Fruit fly (Drosophila melanogaster) whole organism, embryonic: ENCODE results near the gene Mtch.
A peak's percentile ranks its signal among the peaks of the same experiment; 100 is the strongest.

ENCODE experiments used
- Aef1 ChIP-seq: fragments of 200-800 bp; sonication (Bioruptor generic); IDR thresholded peaks from 3 replicates; pipeline ENCODE4 v1.3.6; 2022; ENCODE audit warnings: missing biosample characterization, missing genetic modification characterization
- Antp ChIP-seq: fragments of 200-800 bp; sonication (Bioruptor generic); optimal IDR thresholded peaks from 3 replicates; lab custom pipeline; 2016; ENCODE audit warnings: missing biosample characterization, missing genetic modification characterization
- CG10565 ChIP-seq: fragments of 200-800 bp; sonication (Bioruptor generic); optimal IDR thresholded peaks from 3 replicates; lab custom pipeline; 2016; ENCODE audit warnings: missing biosample characterization, mild to moderate bottlenecking, missing genetic modification characterization
- CG10979 ChIP-seq: fragments of 200-800 bp; sonication (Bioruptor generic); optimal IDR thresholded peaks from 2 replicates; lab custom pipeline; 2018; ENCODE audit warnings: missing biosample characterization, mild to moderate bottlenecking, missing genetic modification characterization, moderate library complexity
- CG13287 ChIP-seq: fragments of 200-800 bp; sonication (Bioruptor generic); IDR thresholded peaks from 2 replicates; pipeline ENCODE4 v1.3.6; 2022; ENCODE audit warnings: missing biosample characterization, missing genetic modification characterization; ENCODE audit not compliant: partially characterized antibody
- CG13424 ChIP-seq: fragments of 200-800 bp; sonication (Bioruptor generic); optimal IDR thresholded peaks from 2 replicates; lab custom pipeline; 2019; ENCODE audit warnings: missing biosample characterization, mild to moderate bottlenecking, missing genetic modification characterization, moderate library complexity
- CG14050 ChIP-seq: fragments of 200-800 bp; sonication (Bioruptor generic); IDR thresholded peaks from 3 replicates; pipeline ENCODE4 v1.3.6; 2022; ENCODE audit warnings: missing biosample characterization, missing genetic modification characterization
- CG16813 ChIP-seq: fragments of 200-800 bp; sonication (Bioruptor generic); IDR thresholded peaks from 3 replicates; pipeline ENCODE4 v1.3.6; 2022; ENCODE audit warnings: missing biosample characterization, missing genetic modification characterization; ENCODE audit not compliant: partially characterized antibody
- CG17186 ChIP-seq: fragments of 200-800 bp; sonication (Bioruptor generic); optimal IDR thresholded peaks from 3 replicates; lab custom pipeline; 2017; ENCODE audit warnings: missing biosample characterization, missing genetic modification reagents, missing genetic modification characterization
- CG2889 ChIP-seq: fragments of 200-800 bp; sonication (Bioruptor generic); IDR thresholded peaks from 3 replicates; pipeline ENCODE4 v1.3.6; 2022; ENCODE audit warnings: missing biosample characterization, missing genetic modification characterization
- CG30403 ChIP-seq: fragments of 200-800 bp; sonication (Bioruptor generic); optimal IDR thresholded peaks from 3 replicates; lab custom pipeline; 2016; ENCODE audit warnings: missing biosample characterization, missing genetic modification characterization
- CG31224 ChIP-seq: fragments of 200-800 bp; sonication (Bioruptor generic); IDR thresholded peaks from 2 replicates; pipeline ENCODE4 v1.3.6; 2022; ENCODE audit warnings: missing biosample characterization, missing genetic modification characterization
- CG4820 ChIP-seq: fragments of 200-800 bp; sonication (Bioruptor generic); optimal IDR thresholded peaks from 3 replicates; lab custom pipeline; 2016; ENCODE audit warnings: missing biosample characterization, missing genetic modification characterization
- CG6683 ChIP-seq: fragments of 200-800 bp; sonication (Bioruptor generic); optimal IDR thresholded peaks from 2 replicates; lab custom pipeline; 2017; ENCODE audit warnings: missing biosample characterization, mild to moderate bottlenecking, missing genetic modification characterization, missing genetic modification reagents
- CG7987 ChIP-seq: fragments of 200-800 bp; sonication (Bioruptor generic); optimal IDR thresholded peaks from 2 replicates; lab custom pipeline; 2018; ENCODE audit warnings: missing biosample characterization, mild to moderate bottlenecking, missing genetic modification characterization, moderate library complexity
- CG8281 ChIP-seq: fragments of 200-800 bp; sonication (Bioruptor generic); optimal IDR thresholded peaks from 2 replicates; lab custom pipeline; 2018; ENCODE audit warnings: missing biosample characterization, mild to moderate bottlenecking, missing genetic modification characterization, moderate library complexity
- CG8478 ChIP-seq: fragments of >200 bp; optimal IDR thresholded peaks from 2 replicates; lab custom pipeline; 2018
- CG9817 ChIP-seq: fragments of 200-800 bp; sonication (Bioruptor generic); optimal IDR thresholded peaks from 2 replicates; lab custom pipeline; 2018; ENCODE audit warnings: missing biosample characterization, mild to moderate bottlenecking, missing genetic modification characterization, moderate library complexity
- Dll ChIP-seq: fragments of 200-800 bp; sonication (Bioruptor generic); IDR thresholded peaks from 4 replicates; pipeline ENCODE4 v1.3.6; 2022; ENCODE audit warnings: missing biosample characterization, missing genetic modification characterization; ENCODE audit not compliant: partially characterized antibody
- Dp ChIP-seq: fragments of 200-800 bp; sonication (Bioruptor generic); optimal IDR thresholded peaks from 2 replicates; lab custom pipeline; 2018; ENCODE audit warnings: missing biosample characterization, mild to moderate bottlenecking, missing genetic modification characterization, moderate library complexity
- Dref ChIP-seq: fragments of 200-800 bp; sonication (Bioruptor generic); IDR thresholded peaks from 2 replicates; pipeline ENCODE4 v1.3.6; 2022; ENCODE audit warnings: missing biosample characterization, missing genetic modification characterization
- Hey ChIP-seq: fragments of 200-800 bp; sonication (Bioruptor generic); optimal IDR thresholded peaks from 3 replicates; lab custom pipeline; 2018; ENCODE audit warnings: missing biosample characterization, mild to moderate bottlenecking, missing genetic modification characterization
- Hr51 ChIP-seq, 2 experiments: fragments of 200-800 bp; sonication (Bioruptor generic); optimal IDR thresholded peaks; 2 replicates in 1 of 2; 3 replicates in 1 of 2; lab custom pipeline; 2016 to 2018; ENCODE audit warnings: missing biosample characterization in 2 of 2, missing genetic modification characterization in 2 of 2, mild to moderate bottlenecking in 1 of 2, moderate library complexity in 1 of 2
- Jarid2 ChIP-seq: fragments of 200-800 bp; sonication (Bioruptor generic); optimal IDR thresholded peaks from 3 replicates; lab custom pipeline; 2017; ENCODE audit warnings: mild to moderate bottlenecking, missing biosample characterization, missing genetic modification reagents, missing genetic modification characterization
- MESR4 ChIP-seq: fragments of 200-800 bp; sonication (Bioruptor generic); optimal IDR thresholded peaks from 2 replicates; lab custom pipeline; 2018; ENCODE audit warnings: missing biosample characterization, mild to moderate bottlenecking, missing genetic modification characterization, moderate library complexity
- Med ChIP-seq: fragments of 200-800 bp; sonication (Bioruptor generic); peaks from one replicate; lab custom pipeline; 2016; ENCODE audit warnings: missing biosample characterization, missing genetic modification characterization, mild to moderate bottlenecking, inconsistent platforms, moderate library complexity
- Nf-YB ChIP-seq: fragments of 200-800 bp; sonication (Bioruptor generic); optimal IDR thresholded peaks from 3 replicates; lab custom pipeline; 2019; ENCODE audit warnings: missing biosample characterization, mild to moderate bottlenecking, missing genetic modification characterization, moderate library complexity
- Ptx1 ChIP-seq: fragments of 200-800 bp; sonication (Bioruptor generic); IDR thresholded peaks from 2 replicates; pipeline ENCODE4 v1.3.6; 2022; ENCODE audit warnings: missing biosample characterization, missing genetic modification characterization
- Rx ChIP-seq: fragments of 200-800 bp; sonication (Bioruptor generic); IDR thresholded peaks from 2 replicates; pipeline ENCODE4 v1.3.6; 2022; ENCODE audit warnings: missing biosample characterization, missing genetic modification characterization
- Stat92E ChIP-seq, 3 experiments: fragments of >200 bp in 2 of 3; fragments of 200-800 bp in 1 of 3; sonication (Bioruptor generic) in 1 of 3; optimal IDR thresholded peaks; 2 replicates each; lab custom pipeline; 2017 to 2019; ENCODE audit warnings: missing biosample characterization in 3 of 3, missing genetic modification characterization in 3 of 3, mild to moderate bottlenecking in 1 of 3, moderate library complexity in 1 of 3
- Usf ChIP-seq: fragments of 200-800 bp; sonication (Bioruptor generic); optimal IDR thresholded peaks from 2 replicates; lab custom pipeline; 2017; ENCODE audit warnings: missing genotype, missing biosample characterization, missing genetic modification characterization
- Xbp1 ChIP-seq: fragments of 200-800 bp; sonication (Bioruptor generic); optimal IDR thresholded peaks from 3 replicates; lab custom pipeline; 2016; ENCODE audit warnings: missing biosample characterization, mild to moderate bottlenecking, missing genetic modification characterization
- ara ChIP-seq: fragments of 200-800 bp; sonication (Bioruptor generic); IDR thresholded peaks from 2 replicates; pipeline ENCODE4 v1.3.6; 2022; ENCODE audit warnings: missing biosample characterization, missing genetic modification characterization
- ase ChIP-seq: fragments of 200-800 bp; sonication (Bioruptor generic); IDR thresholded peaks from 3 replicates; pipeline ENCODE4 v1.3.6; 2022; ENCODE audit warnings: missing biosample characterization, missing genetic modification characterization
- ato ChIP-seq: fragments of 200-800 bp; sonication (Bioruptor generic); IDR thresholded peaks from 2 replicates; pipeline ENCODE4 v1.3.6; 2022; ENCODE audit warnings: missing biosample characterization, missing genetic modification characterization; ENCODE audit not compliant: partially characterized antibody
- bbx ChIP-seq: fragments of 200-800 bp; sonication (Bioruptor generic); IDR thresholded peaks from 2 replicates; pipeline ENCODE4 v1.3.6; 2022; ENCODE audit warnings: missing biosample characterization, missing genetic modification characterization; ENCODE audit not compliant: partially characterized antibody
- chinmo ChIP-seq: fragments of 200-800 bp; sonication (Bioruptor generic); IDR thresholded peaks from 4 replicates; pipeline ENCODE4 v1.3.6; 2022; ENCODE audit warnings: missing biosample characterization, missing genetic modification characterization; ENCODE audit not compliant: partially characterized antibody
- gro ChIP-seq: fragments of 200-800 bp; sonication (Bioruptor generic); optimal IDR thresholded peaks from 2 replicates; lab custom pipeline; 2016; ENCODE audit warnings: missing biosample characterization, missing genetic modification characterization
- gsb ChIP-seq: fragments of 200-800 bp; sonication (Bioruptor generic); IDR thresholded peaks from 2 replicates; pipeline ENCODE4 v1.3.6; 2022; ENCODE audit warnings: missing biosample characterization, missing genetic modification characterization
- h ChIP-seq: fragments of >200 bp; optimal IDR thresholded peaks from 2 replicates; lab custom pipeline; 2017
- knrl ChIP-seq: fragments of 200-800 bp; sonication (Bioruptor generic); IDR thresholded peaks from 3 replicates; pipeline ENCODE4 v1.3.6; 2022; ENCODE audit warnings: missing biosample characterization, missing genetic modification characterization; ENCODE audit not compliant: partially characterized antibody
- nerfin-2 ChIP-seq: fragments of 200-800 bp; sonication (Bioruptor generic); IDR thresholded peaks from 2 replicates; pipeline ENCODE4 v1.3.6; 2022; ENCODE audit warnings: missing biosample characterization, missing genetic modification characterization; ENCODE audit not compliant: partially characterized antibody
- psq ChIP-seq: fragments of 200-800 bp; sonication (Bioruptor generic); optimal IDR thresholded peaks from 2 replicates; lab custom pipeline; 2017; ENCODE audit warnings: missing biosample characterization, missing genetic modification characterization
- seq ChIP-seq: fragments of 200-800 bp; sonication (Bioruptor generic); IDR thresholded peaks from 2 replicates; pipeline ENCODE4 v1.3.6; 2022; ENCODE audit warnings: missing biosample characterization, missing genetic modification characterization
- slou ChIP-seq: fragments of 200-800 bp; sonication (Bioruptor generic); optimal IDR thresholded peaks from 3 replicates; lab custom pipeline; 2016; ENCODE audit warnings: missing biosample characterization, missing genetic modification characterization
- sr ChIP-seq: fragments of 200-800 bp; sonication (Bioruptor generic); IDR thresholded peaks from 3 replicates; pipeline ENCODE4 v1.3.6; 2022; ENCODE audit warnings: missing biosample characterization, missing genetic modification characterization
- tap ChIP-seq: fragments of 200-800 bp; optimal IDR thresholded peaks from 3 replicates; lab custom pipeline; 2019; ENCODE audit warnings: missing biosample characterization, mild to moderate bottlenecking, missing genetic modification characterization, moderate library complexity
- vvl ChIP-seq: fragments of 200-800 bp; sonication (Bioruptor generic); IDR thresholded peaks from 2 replicates; pipeline ENCODE4 v1.3.6; 2022; ENCODE audit warnings: missing biosample characterization, missing genetic modification characterization

Mtch gene

dm6 chr3L:199050-199745 lies 14.8 kb downstream of the Mtch start (continued):
- TF ChIP-seq CG14050 (GFP tag; lab: Robert Waterston, UW) (no peak), Jarid2 (GFP tag; lab: Kevin White, UChicago) (no peak), CG31224 (GFP tag; lab: Robert Waterston, UW) (peak; percentile 40; the same call in 1 of the 2 replicates), CG16813 (peak; percentile 31; the same call in 2 of the 3 replicates), CG8478 (lab: Kevin White, UChicago) (peak; percentile 91), gsb (no peak), tap (tag; lab: Kevin White, UChicago) (no peak), Usf (GFP tag; lab: Kevin White, UChicago) (no peak), nerfin-2 (peak; percentile 27; the same call in 1 of the 2 replicates), ato (GFP tag; lab: Robert Waterston, UW) (no peak), CG4820 (peak; percentile 7), CG17186 (GFP tag; lab: Kevin White, UChicago) (peak; percentile 7), Antp (peak; percentile 45), vvl (GFP tag; lab: Robert Waterston, UW) (peak; percentile 56), CG8281 (no peak), Nf-YB (no peak), sr (GFP tag; lab: Robert Waterston, UW) (no peak), Stat92E (GFP tag; optimal IDR thresholded peaks at IDR 0.05; lab: Kevin White, UChicago) (peak in 1 of 3 experiments; percentile 23), Rx (GFP tag; lab: Robert Waterston, UW) (0 out of 2 replicates have a peak, but pooled peaks have one; percentile 17), CG10565 (no peak), ase (peak; percentile 66; the same call in 2 of the 3 replicates), CG13287 (GFP tag; lab: Robert Waterston, UW) (peak; percentile 46; the same call in 1 of the 2 replicates), CG13424 (tag; lab: Kevin White, UChicago) (peak; percentile 39), Hr51 (GFP tag; optimal IDR thresholded peaks at IDR 0.05; lab: Kevin White, UChicago) (no peak), Dref (GFP tag; lab: Robert Waterston, UW) (peak; percentile 54), Aef1 (GFP tag; lab: Robert Waterston, UW) (peak; percentile 47; the same call in 1 of the 3 replicates), CG10979 (tag; lab: Kevin White, UChicago) (peak; percentile 3), CG30403 (GFP tag; lab: Kevin White, UChicago) (no peak), Hey (no peak), ara (GFP tag; lab: Robert Waterston, UW) (no peak), knrl (GFP tag; lab: Robert Waterston, UW) (peak; percentile 42; the same call in 2 of the 3 replicates), psq (no peak), Dp (GFP tag; lab: Kevin White, UChicago) (peak; percentile 27), CG6683 (GFP tag; lab: Kevin White, UChicago) (no peak), gro (GFP tag; lab: Kevin White, UChicago) (no peak), slou (GFP tag; lab: Kevin White, UChicago) (no peak), CG7987 (GFP tag; lab: Kevin White, UChicago) (peak; percentile 13), MESR4 (GFP tag; lab: Kevin White, UChicago) (peak; percentile 74), Xbp1 (GFP tag; lab: Kevin White, UChicago) (no peak), h (lab: Kevin White, UChicago) (no peak), Med (peak; percentile 93), chinmo (GFP tag; lab: Robert Waterston, UW) (peak; percentile 96; the same call in 2 of the 4 replicates), CG2889 (GFP tag; lab: Robert Waterston, UW) (no peak), Ptx1 (GFP tag; lab: Robert Waterston, UW) (peak; percentile 45), seq (GFP tag; lab: Robert Waterston, UW) (0 out of 2 replicates have a peak, but pooled peaks have one; percentile 32), Dll (GFP tag; lab: Robert Waterston, UW) (no peak), bbx (GFP tag; lab: Robert Waterston, UW) (peak; percentile 60), CG9817 (tag; lab: Kevin White, UChicago) (peak; percentile 35)
